Worm (Caenorhabditis elegans): ENCODE data around the gene F36A4.3.

Gene F36A4.3

DNA sequence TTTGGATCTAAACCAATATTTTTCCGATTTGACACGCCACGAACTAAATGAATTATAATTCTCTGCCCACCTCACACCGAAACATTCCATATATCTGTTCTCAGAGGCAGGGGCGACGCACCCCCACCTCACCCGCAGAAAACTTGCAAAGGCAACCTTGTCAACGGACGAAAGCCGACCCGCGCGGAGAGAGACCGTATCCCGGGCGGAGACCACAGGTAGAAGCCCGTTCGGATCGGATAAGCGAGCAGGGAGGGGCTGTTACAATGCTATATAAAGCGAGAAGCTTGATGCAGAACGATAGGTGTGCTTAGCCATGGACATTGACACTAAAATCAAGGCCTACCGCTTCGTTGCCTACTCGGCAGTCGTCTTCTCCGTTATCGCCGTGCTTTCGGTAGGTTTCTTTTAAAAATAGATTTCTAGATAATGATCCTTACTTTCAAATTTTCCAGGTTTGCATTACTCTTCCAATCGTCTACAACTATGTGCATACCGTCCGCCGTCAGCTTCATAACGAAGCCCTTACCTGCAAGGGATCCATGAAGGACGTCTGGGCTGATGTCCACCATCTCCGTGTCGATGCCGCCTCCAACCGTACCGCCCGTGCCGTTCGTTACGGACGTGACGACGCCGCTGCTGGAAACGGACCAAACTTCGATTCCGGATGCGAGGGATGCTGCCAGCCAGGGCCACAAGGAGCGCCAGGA lies 33.9 kb upstream of the F36A4.3 start, which contains the start of the genes zipt-2.2 and dpy-13:
TSS of gene zipt-2.2 (minus strand) at position 51 of the 710 bp plus-strand sequence.
TSS of gene dpy-13 (plus strand) at position 300 of the 710 bp plus-strand sequence.
- no peak for TF ChIP-seq ceh-9 (tag; optimal IDR thresholded peaks at IDR 0.05)
- TF ChIP-seq hlh-15 (tag; optimal IDR thresholded peaks at IDR 0.05), result no peak
- TF ChIP-seq lin-11 (tag; optimal IDR thresholded peaks at IDR 0.05), result no peak
- TF ChIP-seq unc-3 (GFP tag; conservative IDR thresholded peaks at IDR 0.05), result no peak
- TF ChIP-seq unc-3 (tag; optimal IDR thresholded peaks at IDR 0.05), result no peak
- TF ChIP-seq fkh-10 (GFP tag; optimal IDR thresholded peaks at IDR 0.05), result no peak
- TF ChIP-seq pag-3 (tag; optimal IDR thresholded peaks at IDR 0.05; ENCODE audit: borderline replicate concordance), result no peak
- no peak for TF ChIP-seq pqm-1 (tag; optimal IDR thresholded peaks at IDR 0.05)

- TF ChIP-seq pax-1 (tag; optimal IDR thresholded peaks at IDR 0.05) (no peak), ahr-1 (tag; optimal IDR thresholded peaks at IDR 0.05) (no peak), tbx-2 (tag; optimal IDR thresholded peaks at IDR 0.05) (no peak), elt-4 (tag; optimal IDR thresholded peaks at IDR 0.05) (no peak), dmd-4 (tag; optimal IDR thresholded peaks at IDR 0.05; ENCODE audit: borderline replicate concordance) (no peak), ceh-9 (tag; optimal IDR thresholded peaks at IDR 0.05) (no peak), mec-3 (tag; optimal IDR thresholded peaks at IDR 0.05; ENCODE audit: borderline replicate concordance) (peak; percentile 25), C08G9.2 (tag; optimal IDR thresholded peaks at IDR 0.05) (peak; percentile 1), T23F11.4 (GFP tag; optimal IDR thresholded peaks at IDR 0.05) (no peak), ceh-22 (tag; optimal IDR thresholded peaks at IDR 0.05) (no peak), madf-2 (tag; optimal IDR thresholded peaks at IDR 0.05) (no peak), ceh-30 (tag; optimal IDR thresholded peaks at IDR 0.05) (no peak), K02D7.2 (tag; optimal IDR thresholded peaks at IDR 0.05) (no peak), rnt-1 (tag; optimal IDR thresholded peaks at IDR 0.05) (no peak), ztf-16 (tag; optimal IDR thresholded peaks at IDR 0.05) (no peak)
These were observed 33.4 kb upstream of the F36A4.3 start for ce11 chrIV:4236025-4236407.

DNA sequence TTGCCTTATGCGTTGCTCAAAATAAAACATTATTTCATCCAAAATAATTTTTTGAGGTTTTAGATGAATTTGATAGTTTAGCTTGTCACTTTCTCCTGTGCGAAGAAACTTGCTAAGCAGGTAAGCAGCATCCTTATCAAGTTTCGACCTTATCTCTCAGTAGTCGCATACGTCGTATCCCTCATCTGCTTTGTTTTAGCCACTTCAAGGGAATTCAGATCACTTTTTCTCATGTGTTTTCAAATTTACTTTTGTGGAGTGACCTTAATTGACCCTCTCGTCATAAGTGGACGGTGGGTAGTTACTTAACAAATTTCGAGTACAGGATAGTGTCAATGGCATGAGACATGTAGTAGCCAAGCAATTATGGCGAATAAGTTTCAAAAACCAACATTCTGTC lies 32.7 kb upstream of the F36A4.3 start:
- TF ChIP-seq ama-1 (optimal IDR thresholded peaks at IDR 0.05), result no peak
- TF ChIP-seq eyg-1 (tag; optimal IDR thresholded peaks at IDR 0.05), result no peak
- no peak for TF ChIP-seq pha-2 (tag; optimal IDR thresholded peaks at IDR 0.05)
- no peak for TF ChIP-seq mec-3 (tag; optimal IDR thresholded peaks at IDR 0.05; ENCODE audit: borderline replicate concordance)
- no peak for TF ChIP-seq ztf-16 (tag; optimal IDR thresholded peaks at IDR 0.05)
- no peak for TF ChIP-seq nhr-11 (tag; optimal IDR thresholded peaks at IDR 0.05)
- TF ChIP-seq fkh-6 (tag; optimal IDR thresholded peaks at IDR 0.05), result no peak
- TF ChIP-seq unc-3 (GFP tag; conservative IDR thresholded peaks at IDR 0.05), result no peak
- TF ChIP-seq unc-3 (tag; optimal IDR thresholded peaks at IDR 0.05), result no peak
- no peak for TF ChIP-seq ceh-24 (tag; optimal IDR thresholded peaks at IDR 0.05)
- TF ChIP-seq K09A11.1 (tag; optimal IDR thresholded peaks at IDR 0.05; ENCODE audit: insufficient read depth), result no peak
- TF ChIP-seq sox-4 (tag; optimal IDR thresholded peaks at IDR 0.05), result no peak
- TF ChIP-seq C38D4.7 (GFP tag; optimal IDR thresholded peaks at IDR 0.05), result no peak
- TF ChIP-seq npax-4 (tag; optimal IDR thresholded peaks at IDR 0.05), result no peak
- no peak for TF ChIP-seq pqm-1 (tag; optimal IDR thresholded peaks at IDR 0.05)
- no peak for TF ChIP-seq ttx-3 (tag; optimal IDR thresholded peaks at IDR 0.05)
- TF ChIP-seq syd-9 (tag; optimal IDR thresholded peaks at IDR 0.05), result no peak

- TF ChIP-seq fax-1 (tag; optimal IDR thresholded peaks at IDR 0.05), result no peak
- TF ChIP-seq unc-55 (GFP tag; optimal IDR thresholded peaks at IDR 0.05), result no peak
- no peak for TF ChIP-seq ceh-48 (tag; optimal IDR thresholded peaks at IDR 0.05)
- TF ChIP-seq pat-9 (tag; optimal IDR thresholded peaks at IDR 0.05), result no peak
- TF ChIP-seq ceh-45 (GFP tag; IDR thresholded peaks at IDR 0.05), result no peak
- TF ChIP-seq dmd-4 (tag; optimal IDR thresholded peaks at IDR 0.05; ENCODE audit: borderline replicate concordance), result peak; percentile 95
- no peak for TF ChIP-seq pax-1 (tag; optimal IDR thresholded peaks at IDR 0.05)
- peak; percentile 20 for TF ChIP-seq sdc-2 (tag; optimal IDR thresholded peaks at IDR 0.05)
- peak; percentile 18 for TF ChIP-seq hlh-6 (tag; optimal IDR thresholded peaks at IDR 0.05)
- no peak for TF ChIP-seq pha-2 (tag; optimal IDR thresholded peaks at IDR 0.05)
- no peak for TF ChIP-seq syd-9 (tag; optimal IDR thresholded peaks at IDR 0.05)
These were observed 25.5 kb upstream of the F36A4.3 start for ce11 chrIV:4243830-4244406.

Measured in whole organism, late embryonic.